Worm (Caenorhabditis elegans) whole organism, young adult: ENCODE measurements around the gene T13F2.4.

Source experiments
- bed-2 ChIP-seq: fragments of 200-800 bp; sonication (Bioruptor generic); IDR thresholded peaks from 2 replicates; pipeline ENCODE4 v1.3.6; 2022; ENCODE audit warnings: missing genetic modification reagents, missing genetic modification characterization, missing compliant biosample characterization
- egl-44 ChIP-seq: fragments of 200-800 bp; sonication (Bioruptor generic); IDR thresholded peaks from 2 replicates; pipeline ENCODE4 v1.3.6; 2022; ENCODE audit warnings: missing genetic modification reagents, missing genetic modification characterization, missing compliant biosample characterization
- mcd-1 ChIP-seq: fragments of 200-800 bp; sonication (Bioruptor generic); IDR thresholded peaks from 2 replicates; pipeline ENCODE4 v1.3.6; 2022; ENCODE audit warnings: missing genetic modification reagents, missing genetic modification characterization, missing compliant biosample characterization
- mel-28 ChIP-seq: sonication (generic microtip); optimal IDR thresholded peaks from 2 replicates; lab custom pipeline; 2016; ENCODE audit warnings: borderline replicate concordance, mild to moderate bottlenecking, missing genetic modification characterization, missing compliant biosample characterization
- rcor-1 ChIP-seq: fragments of 200-800 bp; sonication (Bioruptor generic); IDR thresholded peaks from 2 replicates; pipeline ENCODE4 v1.3.6; 2022; ENCODE audit warnings: missing genetic modification reagents, missing genetic modification characterization, missing compliant biosample characterization
- unc-62 ChIP-seq: fragments of 150-350 bp; optimal IDR thresholded peaks from 2 replicates; lab custom pipeline; 2014; ENCODE audit warnings: missing biosample characterization, missing genetic modification reagents, missing genetic modification characterization
- ztf-26 ChIP-seq: sonication (generic microtip); optimal IDR thresholded peaks from 2 replicates; lab custom pipeline; 2017; ENCODE audit warnings: missing genetic modification characterization, missing compliant biosample characterization

- TF ChIP-seq egl-44 (GFP tag; lab: Robert Waterston, UW) (no peak), ztf-26 (tag; lab: Kevin White, UChicago) (no peak), mel-28 (tag; lab: Kevin White, UChicago) (no peak), bed-2 (GFP tag; lab: Robert Waterston, UW) (no peak), rcor-1 (no peak), mcd-1 (GFP tag; lab: Robert Waterston, UW) (no peak), unc-62 (GFP tag; lab: Kevin White, UChicago) (no peak)
Measured at ce11 chrIV:9810633-9811032, 21.0 kb downstream of the T13F2.4 start, which contains the start of gene dct-15.
